Worm (Caenorhabditis elegans): ENCODE measurements around the gene T18D3.1.

- TF ChIP-seq W03F9.2 (tag; optimal IDR thresholded peaks at IDR 0.05) (no peak), dao-5 (tag; optimal IDR thresholded peaks at IDR 0.05) (no peak)
Measured at ce11 chrX:12434086-12434485, 20.5 kb upstream of the T18D3.1 start, which contains the start of gene tsct-1.
